Fruit fly (Drosophila melanogaster) whole organism, embryonic: Measurements from ENCODE around the gene CG16779.

Experiments used
- Adf1 ChIP-seq: fragments of 200-800 bp; sonication (Bioruptor generic); IDR thresholded peaks from 2 replicates; pipeline ENCODE4 v1.3.6; 2022; ENCODE audit warnings: missing biosample characterization, missing genetic modification characterization
- Bdp1 ChIP-seq: fragments of 200-800 bp; sonication (Bioruptor generic); optimal IDR thresholded peaks from 3 replicates; lab custom pipeline; 2016; ENCODE audit warnings: missing biosample characterization, missing genetic modification characterization
- CG12104 ChIP-seq: fragments of 200-800 bp; sonication (Bioruptor generic); optimal IDR thresholded peaks from 3 replicates; lab custom pipeline; 2016; ENCODE audit warnings: missing biosample characterization, missing genetic modification characterization
- CG12236 ChIP-seq: fragments of 200-800 bp; sonication (Bioruptor generic); optimal IDR thresholded peaks from 2 replicates; lab custom pipeline; 2016; ENCODE audit warnings: missing biosample characterization, missing genetic modification characterization
- CG16863 ChIP-seq: fragments of 200-800 bp; sonication (Bioruptor generic); optimal IDR thresholded peaks from 3 replicates; lab custom pipeline; 2016; ENCODE audit warnings: missing biosample characterization, missing genetic modification characterization
- CG17359 ChIP-seq: fragments of 200-800 bp; sonication (Bioruptor generic); optimal IDR thresholded peaks from 3 replicates; lab custom pipeline; 2018; ENCODE audit warnings: missing biosample characterization, mild to moderate bottlenecking, missing genetic modification characterization, moderate library complexity
- CG17612 ChIP-seq: fragments of 200-800 bp; sonication (Bioruptor generic); IDR thresholded peaks from 2 replicates; pipeline ENCODE4 v1.3.6; 2022; ENCODE audit warnings: missing biosample characterization, missing genetic modification characterization
- CG17802 ChIP-seq: fragments of 200-800 bp; sonication (Bioruptor generic); optimal IDR thresholded peaks from 2 replicates; lab custom pipeline; 2018; ENCODE audit warnings: missing biosample characterization, mild to moderate bottlenecking, missing genetic modification characterization, moderate library complexity
- CG18011 ChIP-seq: fragments of 200-800 bp; sonication (Bioruptor generic); optimal IDR thresholded peaks from 2 replicates; lab custom pipeline; 2017; ENCODE audit warnings: missing biosample characterization, missing genetic modification characterization, mild to moderate bottlenecking, moderate library complexity, missing genotype
- CG18764 ChIP-seq: fragments of 200-800 bp; sonication (Bioruptor generic); optimal IDR thresholded peaks from 3 replicates; lab custom pipeline; 2016; ENCODE audit warnings: missing biosample characterization, missing genetic modification characterization
- CG31365 ChIP-seq: fragments of 200-800 bp; sonication (Bioruptor generic); optimal IDR thresholded peaks from 2 replicates; lab custom pipeline; 2018; ENCODE audit warnings: missing biosample characterization, mild to moderate bottlenecking, missing genetic modification characterization
- CG32767 ChIP-seq: fragments of 200-800 bp; sonication (Bioruptor generic); IDR thresholded peaks from 2 replicates; pipeline ENCODE4 v1.3.6; 2022; ENCODE audit warnings: missing biosample characterization, missing genetic modification characterization
- CG3281 ChIP-seq: fragments of 200-800 bp; sonication (Bioruptor generic); optimal IDR thresholded peaks from 3 replicates; lab custom pipeline; 2017; ENCODE audit warnings: missing biosample characterization, mild to moderate bottlenecking, missing genetic modification characterization
- CG3726 ChIP-seq: fragments of 200-800 bp; sonication (Bioruptor generic); IDR thresholded peaks from 3 replicates; pipeline ENCODE4, ENCODE4 v1.3.6; 2022; ENCODE audit warnings: missing biosample characterization, missing genetic modification characterization
- CG4282 ChIP-seq: fragments of 200-800 bp; sonication (Bioruptor generic); optimal IDR thresholded peaks from 2 replicates; lab custom pipeline; 2016; ENCODE audit warnings: missing biosample characterization, missing genetic modification characterization
- CG4730 ChIP-seq: fragments of 200-800 bp; sonication (Bioruptor generic); IDR thresholded peaks from 2 replicates; pipeline ENCODE4 v1.3.6; 2022; ENCODE audit warnings: missing biosample characterization, missing genetic modification characterization
- CG5953 ChIP-seq: fragments of 200-800 bp; sonication (Bioruptor generic); IDR thresholded peaks from 2 replicates; pipeline ENCODE4 v1.3.6; 2022; ENCODE audit warnings: missing biosample characterization, missing genetic modification characterization
- CG7372 ChIP-seq: fragments of 200-800 bp; sonication (Bioruptor generic); IDR thresholded peaks from 2 replicates; pipeline ENCODE4 v1.3.6; 2022; ENCODE audit warnings: missing biosample characterization, missing genetic modification characterization
- CG8290 ChIP-seq, 3 experiments: fragments of 200-800 bp; sonication (Bioruptor generic); optimal IDR thresholded peaks; 2 replicates each; lab custom pipeline; 2016 to 2019; ENCODE audit warnings: missing biosample characterization in 3 of 3, missing genetic modification characterization in 3 of 3, mild to moderate bottlenecking in 2 of 3, moderate library complexity in 1 of 3
- CG9215 ChIP-seq: fragments of 200-800 bp; sonication (Bioruptor generic); IDR thresholded peaks from 2 replicates; pipeline ENCODE4 v1.3.6; 2022; ENCODE audit warnings: missing biosample characterization, missing genetic modification characterization
- CHES-1-like ChIP-seq: fragments of 200-800 bp; sonication (Bioruptor generic); optimal IDR thresholded peaks from 2 replicates; lab custom pipeline; 2016; ENCODE audit warnings: missing biosample characterization, missing genetic modification characterization
- Chrac-16 ChIP-seq: fragments of 200-800 bp; sonication (Bioruptor generic); optimal IDR thresholded peaks from 3 replicates; lab custom pipeline; 2016; ENCODE audit warnings: missing biosample characterization, missing genetic modification characterization
- CrebB ChIP-seq: fragments of 200-800 bp; sonication (Bioruptor generic); optimal IDR thresholded peaks from 3 replicates; lab custom pipeline; 2018; ENCODE audit warnings: missing biosample characterization, mild to moderate bottlenecking, missing genetic modification characterization
- Dek ChIP-seq: fragments of 200-800 bp; sonication (Bioruptor generic); optimal IDR thresholded peaks from 3 replicates; lab custom pipeline; 2019; ENCODE audit warnings: missing biosample characterization, mild to moderate bottlenecking, missing genetic modification characterization, moderate library complexity
- E2f2 ChIP-seq: fragments of 200-800 bp; sonication (Bioruptor generic); IDR thresholded peaks from 2 replicates; pipeline ENCODE4 v1.3.6; 2022; ENCODE audit warnings: missing biosample characterization, missing genetic modification characterization
- Ets65A ChIP-seq: fragments of 200-800 bp; sonication (Bioruptor generic); peaks from one replicate; lab custom pipeline; 2016; ENCODE audit warnings: missing biosample characterization, missing genetic modification characterization
- Fer3 ChIP-seq: fragments of 200-800 bp; sonication (Bioruptor generic); optimal IDR thresholded peaks from 2 replicates; lab custom pipeline; 2018; ENCODE audit warnings: missing biosample characterization, mild to moderate bottlenecking, missing genetic modification characterization, moderate library complexity
- Hey ChIP-seq: fragments of 200-800 bp; sonication (Bioruptor generic); optimal IDR thresholded peaks from 3 replicates; lab custom pipeline; 2018; ENCODE audit warnings: missing biosample characterization, mild to moderate bottlenecking, missing genetic modification characterization
- HmgD ChIP-seq: fragments of 200-800 bp; sonication (Bioruptor generic); optimal IDR thresholded peaks from 3 replicates; lab custom pipeline; 2016; ENCODE audit warnings: missing biosample characterization, missing genetic modification characterization
- Hr3 ChIP-seq: fragments of 200-800 bp; sonication (Bioruptor generic); optimal IDR thresholded peaks from 3 replicates; lab custom pipeline; 2016; ENCODE audit warnings: missing biosample characterization, missing genetic modification characterization
- TFAM ChIP-seq: fragments of 200-800 bp; sonication (Bioruptor generic); optimal IDR thresholded peaks from 2 replicates; lab custom pipeline; 2017; ENCODE audit warnings: missing biosample characterization, missing genetic modification characterization, inconsistent platforms
- ab ChIP-seq: fragments of 200-800 bp; sonication (Bioruptor generic); optimal IDR thresholded peaks from 2 replicates; lab custom pipeline; 2016; ENCODE audit warnings: missing biosample characterization, missing genetic modification characterization
- abd-A ChIP-seq: fragments of 200-800 bp; sonication (Bioruptor generic); optimal IDR thresholded peaks from 3 replicates; lab custom pipeline; 2019; ENCODE audit warnings: missing biosample characterization, mild to moderate bottlenecking, missing genetic modification characterization, moderate library complexity
- al ChIP-seq: fragments of 200-800 bp; sonication (Bioruptor generic); IDR thresholded peaks from 2 replicates; pipeline ENCODE4 v1.3.6; 2022; ENCODE audit warnings: missing biosample characterization, missing genetic modification characterization
- btn ChIP-seq: fragments of 200-800 bp; sonication (Bioruptor generic); optimal IDR thresholded peaks from 2 replicates; lab custom pipeline; 2016; ENCODE audit warnings: missing biosample characterization, missing genetic modification characterization
- corto ChIP-seq: fragments of 200-800 bp; sonication (Bioruptor generic); optimal IDR thresholded peaks from 2 replicates; lab custom pipeline; 2016; ENCODE audit warnings: missing biosample characterization, mild to moderate bottlenecking, missing genetic modification characterization, moderate library complexity
- dimm ChIP-seq: fragments of 200-800 bp; sonication (Bioruptor generic); IDR thresholded peaks from 2 replicates; pipeline ENCODE4 v1.3.6; 2022; ENCODE audit warnings: missing biosample characterization, missing genetic modification characterization
- dmrt11E ChIP-seq: fragments of 200-800 bp; sonication (Bioruptor generic); optimal IDR thresholded peaks from 3 replicates; lab custom pipeline; 2018; ENCODE audit warnings: missing biosample characterization, mild to moderate bottlenecking, missing genetic modification characterization, moderate library complexity
- esg ChIP-seq: fragments of 200-800 bp; sonication (Bioruptor generic); conservative IDR thresholded peaks from 2 replicates; pipeline ENCODE4 v1.3.6; 2022; ENCODE audit warnings: missing biosample characterization, missing genetic modification characterization
- gro ChIP-seq: fragments of 200-800 bp; sonication (Bioruptor generic); optimal IDR thresholded peaks from 2 replicates; lab custom pipeline; 2016; ENCODE audit warnings: missing biosample characterization, missing genetic modification characterization
- ham ChIP-seq: fragments of 200-800 bp; sonication (Bioruptor generic); IDR thresholded peaks from 2 replicates; pipeline ENCODE4 v1.3.6; 2022; ENCODE audit warnings: missing biosample characterization, missing genetic modification characterization
- kni ChIP-seq: fragments of 200-800 bp; sonication (Bioruptor generic); optimal IDR thresholded peaks from 3 replicates; lab custom pipeline; 2017; ENCODE audit warnings: mild to moderate bottlenecking, missing biosample characterization, missing genetic modification reagents, missing genetic modification characterization
- org-1 ChIP-seq: fragments of 200-800 bp; sonication (Bioruptor generic); optimal IDR thresholded peaks from 2 replicates; lab custom pipeline; 2017; ENCODE audit warnings: missing biosample characterization, missing genetic modification characterization
- phol ChIP-seq: fragments of 200-800 bp; sonication (Bioruptor generic); optimal IDR thresholded peaks from 3 replicates; lab custom pipeline; 2018; ENCODE audit warnings: missing biosample characterization, mild to moderate bottlenecking, missing genetic modification characterization, moderate library complexity
- prd ChIP-seq, 3 experiments: fragments of >200 bp in 2 of 3; fragments of 200-800 bp in 1 of 3; sonication (Bioruptor generic) in 1 of 3; optimal IDR thresholded peaks in 2 of 3; IDR thresholded peaks in 1 of 3; 2 replicates in 2 of 3; 3 replicates in 1 of 3; pipeline versions ENCODE4 v1.3.6 to Lab custom; 2017 to 2022; ENCODE audit warnings: missing biosample characterization in 1 of 3, missing genetic modification characterization in 1 of 3
- salm ChIP-seq: fragments of 200-800 bp; sonication (Bioruptor generic); optimal IDR thresholded peaks from 2 replicates; lab custom pipeline; 2018; ENCODE audit warnings: missing biosample characterization, mild to moderate bottlenecking, missing genetic modification characterization
- schlank ChIP-seq: fragments of 200-800 bp; sonication (Bioruptor generic); optimal IDR thresholded peaks from 2 replicates; lab custom pipeline; 2018; ENCODE audit warnings: missing biosample characterization, mild to moderate bottlenecking, missing genetic modification characterization
- so ChIP-seq: fragments of 200-800 bp; sonication (Bioruptor generic); IDR thresholded peaks from 3 replicates; pipeline ENCODE4 v1.3.6; 2022; ENCODE audit warnings: missing biosample characterization, missing genetic modification characterization

CG16779 gene

dm6 chr3R:9533181-9534124, 40.0 kb upstream of the CG16779 start (continued):
- TF ChIP-seq phol (tag; lab: Kevin White, UChicago): peak; percentile 96
- peak; percentile 28; the same call in 1 of the 2 replicates for TF ChIP-seq Adf1
- peak; percentile 69 for TF ChIP-seq TFAM (GFP tag; lab: Kevin White, UChicago)
- TF ChIP-seq btn: peak; percentile 80
- TF ChIP-seq CG32767 (GFP tag; lab: Robert Waterston, UW): peak; percentile 87
- peak; percentile 65 for TF ChIP-seq Hey (tag; lab: Kevin White, UChicago)
- TF ChIP-seq CG17802: peak; percentile 74
- peak; percentile 89 for TF ChIP-seq Fer3 (tag; lab: Kevin White, UChicago)
- TF ChIP-seq CrebB (tag; lab: Kevin White, UChicago): peak; percentile 83
- TF ChIP-seq salm (tag; lab: Kevin White, UChicago): peak; percentile 91
- TF ChIP-seq CG17612 (GFP tag; lab: Robert Waterston, UW): peak; percentile 33; the same call in 1 of the 2 replicates
- peak; percentile 92 for TF ChIP-seq CG9215
- TF ChIP-seq dmrt11E (tag; lab: Kevin White, UChicago): peak; percentile 85
- peak; percentile 40 for TF ChIP-seq dimm (GFP tag; lab: Robert Waterston, UW)
- peak; percentile 95 for TF ChIP-seq Hr3 (GFP tag; lab: Kevin White, UChicago)
- peak; percentile 87 for TF ChIP-seq schlank (tag; lab: Kevin White, UChicago)
- TF ChIP-seq Ets65A: peak; percentile 98
- peak; percentile 93 for TF ChIP-seq CG17359 (tag; lab: Kevin White, UChicago)
- peak; percentile 99 for TF ChIP-seq org-1 (GFP tag; lab: Kevin White, UChicago)
- peak; percentile 91 for TF ChIP-seq corto (GFP tag; lab: Kevin White, UChicago)
- TF ChIP-seq al (GFP tag; lab: Robert Waterston, UW): peak; percentile 86
- peak; percentile 90 for TF ChIP-seq esg (GFP tag; lab: Robert Waterston, UW)
- peak; percentile 40; the same call in 1 of the 2 replicates for TF ChIP-seq CG5953 (GFP tag; lab: Robert Waterston, UW)
- peak; percentile 93 for TF ChIP-seq CG18764 (GFP tag; lab: Kevin White, UChicago)
- TF ChIP-seq CG3281 (GFP tag; lab: Kevin White, UChicago): peak; percentile 98
- peak; percentile 57 for TF ChIP-seq HmgD
- peak; percentile 97 for TF ChIP-seq CG12104 (GFP tag; lab: Kevin White, UChicago)
- TF ChIP-seq gro (GFP tag; lab: Kevin White, UChicago): peak; percentile 92
- peak; percentile 74 for TF ChIP-seq CG31365 (tag; lab: Kevin White, UChicago)
- TF ChIP-seq CG4282 (GFP tag; lab: Kevin White, UChicago): peak; percentile 78
- peak; percentile 87; the same call in 2 of the 3 replicates for TF ChIP-seq so
- TF ChIP-seq prd (optimal IDR thresholded peaks at IDR 0.05; lab: Kevin White, UChicago): no peak
- peak; percentile 90 for TF ChIP-seq prd (GFP tag; IDR thresholded peaks at IDR 0.05; lab: Robert Waterston, UW)
- TF ChIP-seq CHES-1-like (GFP tag; lab: Kevin White, UChicago): peak; percentile 92
- TF ChIP-seq CG18011 (GFP tag; lab: Kevin White, UChicago): peak; percentile 88
- TF ChIP-seq ab (GFP tag; lab: Kevin White, UChicago): peak; percentile 14
- TF ChIP-seq abd-A (tag; lab: Kevin White, UChicago): peak; percentile 61
- peak; percentile 85 for TF ChIP-seq CG8290 (GFP tag; optimal IDR thresholded peaks at IDR 0.05; lab: Kevin White, UChicago)
- TF ChIP-seq CG8290 (tag; optimal IDR thresholded peaks at IDR 0.05; lab: Kevin White, UChicago): peak; percentile 71 to 77
- TF ChIP-seq CG4730 (GFP tag; lab: Robert Waterston, UW): peak; percentile 80
- TF ChIP-seq Bdp1 (GFP tag; lab: Kevin White, UChicago): peak; percentile 84
- peak; percentile 69 for TF ChIP-seq CG12236 (GFP tag; lab: Kevin White, UChicago)
- TF ChIP-seq E2f2: peak; percentile 73
- peak; percentile 90 for TF ChIP-seq CG16863 (GFP tag; lab: Kevin White, UChicago)
- no peak for TF ChIP-seq ham
- TF ChIP-seq Dek (tag; lab: Kevin White, UChicago): peak; percentile 96
- TF ChIP-seq CG3726 (GFP tag; lab: Robert Waterston, UW): peak; percentile 62; the same call in 1 of the 3 replicates
- peak; percentile 88 for TF ChIP-seq kni
- TF ChIP-seq CG7372: peak; percentile 92
- TF ChIP-seq Chrac-16 (GFP tag; lab: Kevin White, UChicago): peak; percentile 93
